Worm (Caenorhabditis elegans) whole organism, L4 larva: ENCODE results near the gene spig-6.

ENCODE experiments used
- hlh-30 ChIP-seq: sonication (generic microtip); optimal IDR thresholded peaks from 2 replicates; lab custom pipeline; 2017; ENCODE audit warnings: antibody characterized with exemption, mild to moderate bottlenecking, missing genetic modification characterization, missing compliant biosample characterization; ENCODE audit not compliant: insufficient read depth
- lsy-2 ChIP-seq, 2 experiments: fragments of 150-350 bp in 1 of 2; sonication (generic microtip) in 1 of 2; optimal IDR thresholded peaks; 2 replicates each; lab custom pipeline; 2014 to 2017; ENCODE audit warnings: missing biosample characterization in 2 of 2, missing genetic modification characterization in 2 of 2

DNA sequence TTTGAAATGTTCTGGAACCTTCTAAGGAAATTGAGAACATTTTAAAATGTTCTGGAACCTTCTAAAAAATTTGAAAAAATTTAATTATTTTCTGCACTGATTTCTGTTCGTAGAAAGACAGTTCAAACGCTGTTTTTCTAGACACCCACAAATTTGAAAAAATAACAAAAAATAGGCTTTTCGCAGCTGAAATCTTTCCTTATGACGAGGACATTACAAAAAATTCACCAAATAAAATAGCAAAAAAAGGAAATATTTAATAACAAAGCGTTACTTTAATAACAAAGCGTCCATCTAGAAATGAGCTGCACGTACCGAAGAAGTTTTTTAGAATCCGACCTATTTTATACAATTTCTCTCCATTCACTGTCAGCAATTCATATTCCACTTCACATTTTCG, 37.8 kb upstream of the spig-6 start, which contains the start of gene srh-141:
- no peak for TF ChIP-seq hlh-30 (tag; lab: Kevin White, UChicago)
- TF ChIP-seq lsy-2 (tag; optimal IDR thresholded peaks at IDR 0.05; lab: Kevin White, UChicago) = no peak
